Worm (Caenorhabditis elegans) whole organism, L3 larva: ENCODE data around the gene Y73F8A.14.

Source experiments
- fkh-10 ChIP-seq: sonication (generic microtip); optimal IDR thresholded peaks from 2 replicates; lab custom pipeline; 2017; ENCODE audit warnings: missing biosample characterization, missing genetic modification reagents, missing genetic modification characterization
- nhr-11 ChIP-seq: fragments of 150-350 bp; optimal IDR thresholded peaks from 2 replicates; lab custom pipeline; 2014; ENCODE audit warnings: missing biosample characterization, missing genetic modification characterization
- nhr-25 ChIP-seq: sonication (generic microtip); optimal IDR thresholded peaks from 2 replicates; lab custom pipeline; 2017; ENCODE audit warnings: missing biosample characterization, missing genetic modification characterization
- unc-62 ChIP-seq: fragments of 150-350 bp; sonication (generic microtip); optimal IDR thresholded peaks from 4 replicates; lab custom pipeline; 2014; ENCODE audit warnings: missing biosample characterization, missing genetic modification reagents, missing genetic modification characterization
- ztf-4 ChIP-seq: fragments of 150-350 bp; optimal IDR thresholded peaks from 2 replicates; lab custom pipeline; 2014; ENCODE audit warnings: missing biosample characterization, missing genetic modification characterization

DNA sequence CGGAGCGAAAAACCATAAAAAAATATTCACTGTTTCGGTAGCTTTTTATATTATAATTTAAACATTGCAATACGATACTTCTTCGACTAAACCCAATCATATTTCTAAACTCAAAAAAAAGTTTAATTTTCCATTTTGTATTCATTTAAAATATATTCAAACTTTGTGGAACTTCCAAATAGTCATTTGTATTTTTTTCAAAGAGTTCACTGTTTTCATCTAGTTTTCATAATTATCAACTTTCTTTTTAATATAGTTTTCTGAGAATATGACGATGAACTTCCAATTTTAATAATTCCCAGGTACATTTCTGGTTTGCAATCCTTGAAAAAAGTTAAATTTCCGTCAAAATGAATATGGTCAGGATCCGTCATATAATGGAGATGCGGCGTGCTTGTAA is 42.4 kb upstream of the Y73F8A.14 start, which contains the start of gene cpna-4:
- TF ChIP-seq nhr-25 (tag; lab: Kevin White, UChicago), result no peak
- TF ChIP-seq ztf-4, result no peak
- no peak for TF ChIP-seq nhr-11 (tag; lab: Kevin White, UChicago)
- no peak for TF ChIP-seq fkh-10 (GFP tag; lab: Kevin White, UChicago)
- no peak for TF ChIP-seq unc-62 (GFP tag; lab: Kevin White, UChicago)
